Fruit fly (Drosophila melanogaster): ENCODE data around the gene Tmf.

Gene Tmf

dm6 chrX:6867175-6868023 lies 23.3 kb downstream of the Tmf start, which contains the start of gene CG14434 (continued):
- TF ChIP-seq dm (GFP tag; optimal IDR thresholded peaks at IDR 0.05), result no peak
- TF ChIP-seq CG16813 (GFP tag; IDR thresholded peaks at IDR 0.05; ENCODE audit: partially characterized antibody), result no peak
- TF ChIP-seq bcd (GFP tag; optimal IDR thresholded peaks at IDR 0.05), result peak; percentile 85
- peak; percentile 75 for TF ChIP-seq gsb-n (tag; optimal IDR thresholded peaks at IDR 0.05)
- TF ChIP-seq CG7839 (tag; optimal IDR thresholded peaks at IDR 0.05), result peak; percentile 89
- TF ChIP-seq tna (GFP tag; IDR thresholded peaks at IDR 0.05; ENCODE audit: partially characterized antibody), result no peak
- TF ChIP-seq GATAe (GFP tag; conservative IDR thresholded peaks at IDR 0.05), result no peak
- peak; percentile 88 for TF ChIP-seq CG4424 (GFP tag; optimal IDR thresholded peaks at IDR 0.05)
- TF ChIP-seq CG3281 (GFP tag; optimal IDR thresholded peaks at IDR 0.05), result peak; percentile 82
- TF ChIP-seq CG13424 (tag; optimal IDR thresholded peaks at IDR 0.05), result peak; percentile 84
- TF ChIP-seq CG17829 (tag; optimal IDR thresholded peaks at IDR 0.05), result peak; percentile 79
- TF ChIP-seq bab2 (GFP tag; optimal IDR thresholded peaks at IDR 0.05), result peak; percentile 63
- TF ChIP-seq peb (GFP tag; IDR thresholded peaks at IDR 0.05), result 0 out of 2 replicates have a peak, but pooled peaks have one; percentile 9
- 0 out of 2 replicates have a peak, but pooled peaks have one; percentile 20 for TF ChIP-seq danr (GFP tag; IDR thresholded peaks at IDR 0.05)
- peak; percentile 41 for TF ChIP-seq shn (GFP tag; optimal IDR thresholded peaks at IDR 0.05)
- peak; percentile 78 for TF ChIP-seq CG18599 (GFP tag; optimal IDR thresholded peaks at IDR 0.05)
- no peak for TF ChIP-seq CG17912 (GFP tag; optimal IDR thresholded peaks at IDR 0.05)
- TF ChIP-seq fu2 (GFP tag; optimal IDR thresholded peaks at IDR 0.05), result peak; percentile 12
- no peak for TF ChIP-seq h (optimal IDR thresholded peaks at IDR 0.05)
- TF ChIP-seq CG12659 (GFP tag; optimal IDR thresholded peaks at IDR 0.05), result peak; percentile 87
- TF ChIP-seq mirr (GFP tag; optimal IDR thresholded peaks at IDR 0.05), result no peak
- peak; percentile 60; the same call in 1 of the 2 replicates for TF ChIP-seq rib (GFP tag; IDR thresholded peaks at IDR 0.05)
- peak; percentile 65 for TF ChIP-seq fd3F (GFP tag; optimal IDR thresholded peaks at IDR 0.05)
- no peak; the same call in 1 of the 3 replicates for TF ChIP-seq H15 (GFP tag; IDR thresholded peaks at IDR 0.05)
- TF ChIP-seq CG17359 (tag; optimal IDR thresholded peaks at IDR 0.05), result peak; percentile 70
- peak; percentile 70 for TF ChIP-seq CG15011 (GFP tag; optimal IDR thresholded peaks at IDR 0.05)
- TF ChIP-seq Aef1 (GFP tag; IDR thresholded peaks at IDR 0.05), result no peak; the same call in 2 of the 3 replicates
- TF ChIP-seq chif (GFP tag; optimal IDR thresholded peaks at IDR 0.05), result peak; percentile 19 to 75
- TF ChIP-seq unc-4 (GFP tag; IDR thresholded peaks at IDR 0.05; ENCODE audit: partially characterized antibody), result no peak
- TF ChIP-seq sens-2 (GFP tag; IDR thresholded peaks at IDR 0.05), result no peak
- TF ChIP-seq NfI (GFP tag; optimal IDR thresholded peaks at IDR 0.05), result peak; percentile 68

dm6 chrX:6868024-6868628 lies 24.0 kb downstream of the Tmf start:
- TF ChIP-seq grau (tag; optimal IDR thresholded peaks at IDR 0.05) (no peak), CG17361 (GFP tag; IDR thresholded peaks at IDR 0.05) (no peak; the same call in 2 of the 3 replicates), pan (optimal IDR thresholded peaks at IDR 0.05) (no peak), pan (GFP tag; optimal IDR thresholded peaks at IDR 0.05 in 1 of 2, IDR thresholded peaks at IDR 0.05 in 1 of 2) (peak in 1 of 2 experiments; percentile 17), CG7963 (GFP tag; IDR thresholded peaks at IDR 0.05; ENCODE audit: partially characterized antibody) (no peak; the same call in 2 of the 3 replicates), TFAM (GFP tag; optimal IDR thresholded peaks at IDR 0.05) (no peak), CG34422 (GFP tag; IDR thresholded peaks at IDR 0.05) (peak; percentile 66; the same call in 1 of the 3 replicates), Hey (tag; optimal IDR thresholded peaks at IDR 0.05) (no peak), scrt (GFP tag; optimal IDR thresholded peaks at IDR 0.05) (peak; percentile 19), mirr (GFP tag; optimal IDR thresholded peaks at IDR 0.05) (peak; percentile 21), CHES-1-like (GFP tag; optimal IDR thresholded peaks at IDR 0.05) (peak; percentile 25), kay (GFP tag; optimal IDR thresholded peaks at IDR 0.05) (no peak), tgo (GFP tag; IDR thresholded peaks at IDR 0.05) (peak; percentile 2; the same call in 1 of the 3 replicates), CG10543 (GFP tag; optimal IDR thresholded peaks at IDR 0.05) (peak; percentile 13), CG11456 (GFP tag; IDR thresholded peaks at IDR 0.05) (0 out of 3 replicates have a peak, but pooled peaks have one; percentile 43), ci (GFP tag; IDR thresholded peaks at IDR 0.05) (peak; percentile 67; the same call in 2 of the 3 replicates), CG8388 (GFP tag; optimal IDR thresholded peaks at IDR 0.05) (peak; percentile 9), bigmax (GFP tag; optimal IDR thresholded peaks at IDR 0.05) (no peak), Atf6 (GFP tag; IDR thresholded peaks at IDR 0.05) (peak; percentile 33; the same call in 1 of the 2 replicates)

Measured in whole organism, embryonic.